Fruit fly (Drosophila melanogaster): ENCODE measurements around the gene Alms1b.
A peak's percentile ranks its signal among the peaks of the same experiment; 100 is the strongest.

Alms1b gene

DNA sequence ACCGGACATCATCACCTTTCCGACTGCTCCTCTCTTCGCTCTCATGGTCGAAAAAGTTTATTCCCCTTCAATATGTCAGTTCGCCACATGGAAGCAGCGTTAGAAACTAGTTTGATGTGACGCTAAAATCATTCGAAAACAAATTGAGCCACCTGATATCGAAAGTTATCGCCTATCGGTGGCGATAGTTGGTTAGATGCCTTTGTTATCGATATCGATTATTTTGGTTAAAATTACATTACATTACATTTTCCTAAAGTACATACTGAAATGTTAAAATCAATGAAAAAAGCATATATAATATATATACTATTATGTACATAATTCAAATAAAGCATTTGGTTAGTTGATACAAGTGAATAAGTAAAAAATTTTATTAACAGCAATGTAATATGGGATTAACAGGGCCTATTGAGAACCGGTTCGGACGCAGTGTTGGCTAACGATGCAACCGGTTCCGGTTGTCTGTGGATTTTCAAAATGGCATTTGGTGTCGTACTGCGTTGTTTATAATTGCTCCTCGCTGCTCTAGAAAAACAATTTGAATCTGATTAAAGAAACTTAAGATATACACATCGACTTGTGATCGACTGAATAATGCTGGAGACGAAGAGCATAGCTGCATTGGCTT is 5.2 kb upstream of the Alms1b start, which contains the start of the genes Alms1a and pon (continued):
- no peak for TF ChIP-seq tx (GFP tag; optimal IDR thresholded peaks at IDR 0.05)
- TF ChIP-seq CG6791 (GFP tag; IDR thresholded peaks at IDR 0.05; ENCODE audit: partially characterized antibody) = peak; percentile 94
- TF ChIP-seq CG4424 (GFP tag; optimal IDR thresholded peaks at IDR 0.05) = no peak
- TF ChIP-seq gem (tag; optimal IDR thresholded peaks at IDR 0.05) = no peak
- TF ChIP-seq CG16813 (GFP tag; IDR thresholded peaks at IDR 0.05; ENCODE audit: partially characterized antibody) = peak; percentile 82
- TF ChIP-seq CG2712 (tag; optimal IDR thresholded peaks at IDR 0.05) = peak; percentile 25
- TF ChIP-seq hbn (GFP tag; IDR thresholded peaks at IDR 0.05; ENCODE audit: partially characterized antibody) = peak; percentile 66
- peak; percentile 94 for TF ChIP-seq CG15514 (GFP tag; optimal IDR thresholded peaks at IDR 0.05)
- no peak for TF ChIP-seq org-1 (GFP tag; optimal IDR thresholded peaks at IDR 0.05)
- TF ChIP-seq sob (GFP tag; IDR thresholded peaks at IDR 0.05) = no peak
- TF ChIP-seq CG14860 (GFP tag; IDR thresholded peaks at IDR 0.05; ENCODE audit: partially characterized antibody) = peak; percentile 93
- peak; percentile 95 for TF ChIP-seq tna (GFP tag; IDR thresholded peaks at IDR 0.05; ENCODE audit: partially characterized antibody)
- peak; percentile 85 for TF ChIP-seq Dll (GFP tag; IDR thresholded peaks at IDR 0.05; ENCODE audit: partially characterized antibody)
- no peak for TF ChIP-seq lov (optimal IDR thresholded peaks at IDR 0.05)
- no peak for TF ChIP-seq lov (GFP tag; IDR thresholded peaks at IDR 0.05)
- peak; percentile 90 for TF ChIP-seq ato (GFP tag; IDR thresholded peaks at IDR 0.05; ENCODE audit: partially characterized antibody)
- no peak for TF ChIP-seq CG12104 (GFP tag; optimal IDR thresholded peaks at IDR 0.05)
- TF ChIP-seq Opbp (GFP tag; IDR thresholded peaks at IDR 0.05; ENCODE audit: partially characterized antibody) = peak; percentile 83; the same call in 2 of the 3 replicates
- TF ChIP-seq vnd (GFP tag; IDR thresholded peaks at IDR 0.05; ENCODE audit: partially characterized antibody) = peak; percentile 88
- peak; percentile 90 for TF ChIP-seq CG10267 (tag; optimal IDR thresholded peaks at IDR 0.05)
- TF ChIP-seq unc-4 (GFP tag; IDR thresholded peaks at IDR 0.05; ENCODE audit: partially characterized antibody) = peak; percentile 79
- peak; percentile 15 for TF ChIP-seq pzg (GFP tag; optimal IDR thresholded peaks at IDR 0.05)
- TF ChIP-seq Scr (GFP tag; IDR thresholded peaks at IDR 0.05; ENCODE audit: partially characterized antibody) = peak; percentile 84
- TF ChIP-seq sna (GFP tag; IDR thresholded peaks at IDR 0.05; ENCODE audit: partially characterized antibody) = peak; percentile 82
- peak; percentile 53 for TF ChIP-seq BEAF-32 (GFP tag; optimal IDR thresholded peaks at IDR 0.05)
- peak; percentile 60 for TF ChIP-seq stwl (tag; optimal IDR thresholded peaks at IDR 0.05)
- no peak for TF ChIP-seq CG17829 (tag; optimal IDR thresholded peaks at IDR 0.05)
- TF ChIP-seq Elba2 (GFP tag; optimal IDR thresholded peaks at IDR 0.05) = no peak
- peak; percentile 71; the same call in 2 of the 3 replicates for TF ChIP-seq Doc3 (GFP tag; IDR thresholded peaks at IDR 0.05; ENCODE audit: partially characterized antibody)
- peak; percentile 51; the same call in 1 of the 3 replicates for TF ChIP-seq knrl (GFP tag; IDR thresholded peaks at IDR 0.05; ENCODE audit: partially characterized antibody)
- TF ChIP-seq ci (GFP tag; IDR thresholded peaks at IDR 0.05) = no peak
- TF ChIP-seq YL-1 (GFP tag; optimal IDR thresholded peaks at IDR 0.05) = peak; percentile 11
- TF ChIP-seq hb (GFP tag; IDR thresholded peaks at IDR 0.05; ENCODE audit: partially characterized antibody) = peak; percentile 94
- peak; percentile 86; the same call in 2 of the 4 replicates for TF ChIP-seq chinmo (GFP tag; IDR thresholded peaks at IDR 0.05; ENCODE audit: partially characterized antibody)
- no peak for TF ChIP-seq hth (optimal IDR thresholded peaks at IDR 0.05)
- peak; percentile 71 for TF ChIP-seq Dref (GFP tag; IDR thresholded peaks at IDR 0.05)
- TF ChIP-seq mld (GFP tag; IDR thresholded peaks at IDR 0.05; ENCODE audit: partially characterized antibody) = peak; percentile 90
- TF ChIP-seq CG3163 (GFP tag; optimal IDR thresholded peaks at IDR 0.05) = no peak
- no peak for TF ChIP-seq esg (GFP tag; conservative IDR thresholded peaks at IDR 0.05)
- TF ChIP-seq Dp (GFP tag; optimal IDR thresholded peaks at IDR 0.05) = peak; percentile 71
- peak; percentile 77; the same call in 1 of the 2 replicates for TF ChIP-seq amos (GFP tag; IDR thresholded peaks at IDR 0.05; ENCODE audit: partially characterized antibody)
- TF ChIP-seq CG13287 (GFP tag; IDR thresholded peaks at IDR 0.05; ENCODE audit: partially characterized antibody) = peak; percentile 88
